2 worm cellular contexts compared by ENCODE assay signal in genomic region chrV:7436509-7436908, ce11.
TF ChIP-seq lines count a peak whose summit lies in the region.

No protein-coding gene starts in this region.

TF ChIP-seq in whole organism, L4 larva, 104 proteins besides CTCF, POLR2A, EP300 and RAD21:
- TF ChIP-seq mes-2 (tag; optimal IDR thresholded peaks at IDR 0.05; lab: Kevin White, UChicago; ENCODE audit: poor library complexity, severe bottlenecking) (no peak), daf-19 (GFP tag; conservative IDR thresholded peaks at IDR 0.05; lab: Robert Waterston, UW) (no peak), aha-1 (tag; lab: Kevin White, UChicago) (peak; percentile 90), zip-11 (GFP tag; IDR thresholded peaks at IDR 0.05; lab: Robert Waterston, UW) (no peak)

TF ChIP-seq in whole organism, young adult, 124 proteins besides CTCF, POLR2A, EP300 and RAD21:
- TF ChIP-seq B0336.3 (GFP tag; IDR thresholded peaks at IDR 0.05; lab: Robert Waterston, UW) (no peak), aptf-2 (GFP tag; conservative IDR thresholded peaks at IDR 0.05; lab: Robert Waterston, UW) (no peak), Y53G8AR.9 (GFP tag; conservative IDR thresholded peaks at IDR 0.05; lab: Robert Waterston, UW) (0 out of 2 replicates have a peak, but pooled peaks have one; percentile 25), F55B11.4 (tag; optimal IDR thresholded peaks at IDR 0.05; lab: Kevin White, UChicago; ENCODE audit: borderline replicate concordance, insufficient read depth) (no peak), efl-1 (GFP tag; optimal IDR thresholded peaks at IDR 0.05; lab: Kevin White, UChicago) (no peak)
